Fruit fly (Drosophila melanogaster): ENCODE data around the gene Kap-alpha3.

Kap-alpha3 gene

DNA sequence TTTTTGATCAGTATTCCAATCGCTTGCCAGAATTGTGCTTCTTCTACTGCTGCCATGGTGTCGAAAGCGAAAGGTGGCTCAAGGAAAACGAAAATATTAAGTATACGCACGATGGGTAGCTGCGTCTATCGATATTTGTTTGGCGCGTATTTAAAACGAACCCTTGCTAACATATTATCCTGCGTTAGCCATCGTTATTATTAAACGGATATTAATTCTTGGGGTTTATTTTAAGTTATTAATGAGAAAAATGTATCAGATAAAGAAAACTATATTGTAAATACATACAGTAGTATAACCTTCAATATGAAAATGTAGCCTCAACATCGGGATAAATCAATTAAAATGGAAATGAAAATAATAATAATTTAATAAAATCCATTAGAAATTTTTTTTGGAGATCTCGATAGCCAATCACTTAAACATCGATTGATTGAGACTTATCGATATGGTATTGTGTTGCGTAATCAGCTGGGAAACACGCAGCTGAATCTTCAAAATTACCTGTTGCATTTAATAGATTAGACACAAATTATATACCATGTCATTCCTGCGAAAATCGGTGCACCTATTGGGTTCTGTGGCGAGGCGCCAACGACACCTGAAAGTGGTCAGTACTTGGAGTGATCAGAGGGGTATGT lies 22.1 kb downstream of the Kap-alpha3 start, which contains the start of the genes CG9386 and BckdhA (continued):
- peak; percentile 52 for TF ChIP-seq CG4328 (GFP tag; optimal IDR thresholded peaks at IDR 0.05)
- peak; percentile 57 for TF ChIP-seq CG10267 (tag; optimal IDR thresholded peaks at IDR 0.05)
- TF ChIP-seq lola (GFP tag; optimal IDR thresholded peaks at IDR 0.05): peak in 1 of 3 experiments; percentile 48
- peak; percentile 55 for TF ChIP-seq CG8944 (GFP tag; optimal IDR thresholded peaks at IDR 0.05)
- TF ChIP-seq gro (GFP tag; optimal IDR thresholded peaks at IDR 0.05): peak; percentile 45
- TF ChIP-seq corto (GFP tag; optimal IDR thresholded peaks at IDR 0.05): no peak
- TF ChIP-seq Opbp (GFP tag; IDR thresholded peaks at IDR 0.05; ENCODE audit: partially characterized antibody): 0 out of 3 replicates have a peak, but pooled peaks have one; percentile 5
- TF ChIP-seq her (GFP tag; optimal IDR thresholded peaks at IDR 0.05): peak; percentile 25
- TF ChIP-seq cwo (GFP tag; optimal IDR thresholded peaks at IDR 0.05): peak; percentile 54
- peak; percentile 76 for TF ChIP-seq CG10979 (tag; optimal IDR thresholded peaks at IDR 0.05)
- TF ChIP-seq CG6175 (GFP tag; IDR thresholded peaks at IDR 0.05): no peak
- no peak for TF ChIP-seq CG6813 (GFP tag; optimal IDR thresholded peaks at IDR 0.05)
- peak; percentile 92 for TF ChIP-seq Med (GFP tag)
- peak; percentile 60 for TF ChIP-seq HLH54F (GFP tag; optimal IDR thresholded peaks at IDR 0.05)
- peak; percentile 14 for TF ChIP-seq CG4820 (GFP tag; optimal IDR thresholded peaks at IDR 0.05)
- peak; percentile 28 for TF ChIP-seq CG8089 (GFP tag; optimal IDR thresholded peaks at IDR 0.05)
- TF ChIP-seq chif (GFP tag; optimal IDR thresholded peaks at IDR 0.05): peak in 1 of 2 experiments; percentile 40
- no peak for TF ChIP-seq CG10959 (GFP tag; IDR thresholded peaks at IDR 0.05)
- TF ChIP-seq CG17361 (GFP tag; IDR thresholded peaks at IDR 0.05): peak; percentile 74; the same call in 2 of the 3 replicates
- no peak for TF ChIP-seq Ravus (GFP tag; IDR thresholded peaks at IDR 0.05)
- peak; percentile 42 for TF ChIP-seq CG7556 (GFP tag; optimal IDR thresholded peaks at IDR 0.05)
- TF ChIP-seq CG12391 (tag; optimal IDR thresholded peaks at IDR 0.05): peak; percentile 73
- no peak for TF ChIP-seq HLHmδ (GFP tag; optimal IDR thresholded peaks at IDR 0.05)
- peak; percentile 72; the same call in 1 of the 4 replicates for TF ChIP-seq chinmo (GFP tag; IDR thresholded peaks at IDR 0.05; ENCODE audit: partially characterized antibody)
- no peak for TF ChIP-seq ab (GFP tag; optimal IDR thresholded peaks at IDR 0.05)
- no peak for TF ChIP-seq Hr78 (GFP tag; optimal IDR thresholded peaks at IDR 0.05)
- TF ChIP-seq Usf (GFP tag; optimal IDR thresholded peaks at IDR 0.05): no peak
- TF ChIP-seq CG9817 (tag; optimal IDR thresholded peaks at IDR 0.05): peak; percentile 63
- TF ChIP-seq CG30403 (GFP tag; optimal IDR thresholded peaks at IDR 0.05): peak; percentile 75
- no peak for TF ChIP-seq CG3847 (GFP tag; IDR thresholded peaks at IDR 0.05)
- no peak for TF ChIP-seq CG5180 (GFP tag; optimal IDR thresholded peaks at IDR 0.05)
- TF ChIP-seq gcm2 (GFP tag; optimal IDR thresholded peaks at IDR 0.05): no peak
- TF ChIP-seq Bgb (GFP tag; IDR thresholded peaks at IDR 0.05; ENCODE audit: partially characterized antibody): peak; percentile 69
- no peak for TF ChIP-seq sc (optimal IDR thresholded peaks at IDR 0.05)
- no peak for TF ChIP-seq sc (GFP tag; optimal IDR thresholded peaks at IDR 0.05)
- TF ChIP-seq CG16815 (GFP tag; optimal IDR thresholded peaks at IDR 0.05): no peak
- peak; percentile 16 for TF ChIP-seq unpg (GFP tag; optimal IDR thresholded peaks at IDR 0.05)
- TF ChIP-seq CG15073 (GFP tag; optimal IDR thresholded peaks at IDR 0.05): no peak
- TF ChIP-seq Chrac-16 (GFP tag; optimal IDR thresholded peaks at IDR 0.05): peak; percentile 55
- TF ChIP-seq salm (tag; optimal IDR thresholded peaks at IDR 0.05): no peak
- TF ChIP-seq Neu2 (GFP tag; optimal IDR thresholded peaks at IDR 0.05; ENCODE audit: borderline replicate concordance): no peak
- peak; percentile 42 for TF ChIP-seq Fer3 (tag; optimal IDR thresholded peaks at IDR 0.05)
- no peak for TF ChIP-seq Mes4 (GFP tag; optimal IDR thresholded peaks at IDR 0.05)
- TF ChIP-seq exex (tag; optimal IDR thresholded peaks at IDR 0.05): no peak
- no peak for TF ChIP-seq CG32772 (GFP tag; IDR thresholded peaks at IDR 0.05)
- TF ChIP-seq Nf-YB (GFP tag; optimal IDR thresholded peaks at IDR 0.05): peak; percentile 0
- TF ChIP-seq Sox102F (GFP tag; optimal IDR thresholded peaks at IDR 0.05): no peak
- peak; percentile 69 for TF ChIP-seq Xbp1 (GFP tag; optimal IDR thresholded peaks at IDR 0.05)
- peak; percentile 32 for TF ChIP-seq Hmx (GFP tag; optimal IDR thresholded peaks at IDR 0.05)

Data from whole organism, embryonic.